Worm (Caenorhabditis elegans): ENCODE results near the gene tiar-1.

- TF ChIP-seq efl-1 (GFP tag; optimal IDR thresholded peaks at IDR 0.05) (no peak), ekl-4 (GFP tag; IDR thresholded peaks at IDR 0.05) (no peak), somi-1 (GFP tag; optimal IDR thresholded peaks at IDR 0.05) (no peak), fkh-3 (tag; optimal IDR thresholded peaks at IDR 0.05) (no peak), snpc-4 (GFP tag; optimal IDR thresholded peaks at IDR 0.05) (no peak), snpc-4 (tag; optimal IDR thresholded peaks at IDR 0.05) (no peak)
Measured at ce11 chrII:5667540-5667939, 47.1 kb downstream of the tiar-1 start.
